Worm (Caenorhabditis elegans): ENCODE data around the gene tag-266.

DNA sequence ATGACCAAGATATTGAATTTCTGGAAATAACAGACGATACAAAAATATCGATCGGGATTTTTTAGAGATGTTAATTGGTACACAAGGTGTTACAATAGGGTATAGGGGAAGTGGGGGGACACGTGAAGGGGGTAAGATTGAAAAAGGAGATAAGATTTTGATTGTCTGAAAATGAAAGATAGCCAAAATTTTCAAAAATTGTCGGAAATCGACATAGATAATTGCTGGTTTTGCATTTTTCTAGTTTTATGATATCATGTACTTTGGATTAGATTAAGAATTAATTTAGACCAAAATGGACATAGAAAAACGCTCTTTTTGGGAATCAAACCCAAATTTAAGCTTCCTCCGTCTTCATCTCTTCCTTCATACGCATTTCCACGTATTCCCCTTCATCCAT, 12.2 kb downstream of the tag-266 start, which contains the start of gene T19C3.5:
- no peak for TF ChIP-seq unc-30 (tag; optimal IDR thresholded peaks at IDR 0.05)
- TF ChIP-seq aly-2 (tag; optimal IDR thresholded peaks at IDR 0.05): no peak
- no peak for TF ChIP-seq nhr-28 (tag; optimal IDR thresholded peaks at IDR 0.05)
